Fruit fly (Drosophila melanogaster) whole organism, embryonic: ENCODE measurements around the gene Vha100-5.

Experiments
- CG10565 ChIP-seq: fragments of 200-800 bp; sonication (Bioruptor generic); optimal IDR thresholded peaks from 3 replicates; lab custom pipeline; 2016; ENCODE audit warnings: missing biosample characterization, mild to moderate bottlenecking, missing genetic modification characterization
- CG12104 ChIP-seq: fragments of 200-800 bp; sonication (Bioruptor generic); optimal IDR thresholded peaks from 3 replicates; lab custom pipeline; 2016; ENCODE audit warnings: missing biosample characterization, missing genetic modification characterization
- CG13287 ChIP-seq: fragments of 200-800 bp; sonication (Bioruptor generic); IDR thresholded peaks from 2 replicates; pipeline ENCODE4 v1.3.6; 2022; ENCODE audit warnings: missing biosample characterization, missing genetic modification characterization; ENCODE audit not compliant: partially characterized antibody
- CG16813 ChIP-seq: fragments of 200-800 bp; sonication (Bioruptor generic); IDR thresholded peaks from 3 replicates; pipeline ENCODE4 v1.3.6; 2022; ENCODE audit warnings: missing biosample characterization, missing genetic modification characterization; ENCODE audit not compliant: partially characterized antibody
- CG17359 ChIP-seq: fragments of 200-800 bp; sonication (Bioruptor generic); optimal IDR thresholded peaks from 3 replicates; lab custom pipeline; 2018; ENCODE audit warnings: missing biosample characterization, mild to moderate bottlenecking, missing genetic modification characterization, moderate library complexity
- CG17612 ChIP-seq: fragments of 200-800 bp; sonication (Bioruptor generic); IDR thresholded peaks from 2 replicates; pipeline ENCODE4 v1.3.6; 2022; ENCODE audit warnings: missing biosample characterization, missing genetic modification characterization
- CG17829 ChIP-seq: fragments of 200-800 bp; optimal IDR thresholded peaks from 2 replicates; lab custom pipeline; 2019; ENCODE audit warnings: missing biosample characterization, mild to moderate bottlenecking, missing genetic modification characterization, moderate library complexity
- CG18599 ChIP-seq: fragments of 200-800 bp; sonication (Bioruptor generic); optimal IDR thresholded peaks from 3 replicates; lab custom pipeline; 2017; ENCODE audit warnings: missing biosample characterization, missing genetic modification characterization, mild to moderate bottlenecking, moderate library complexity, missing genetic modification reagents
- CG18764 ChIP-seq: fragments of 200-800 bp; sonication (Bioruptor generic); optimal IDR thresholded peaks from 3 replicates; lab custom pipeline; 2016; ENCODE audit warnings: missing biosample characterization, missing genetic modification characterization
- CG31441 ChIP-seq: fragments of 200-800 bp; sonication (Bioruptor generic); IDR thresholded peaks from 2 replicates; pipeline ENCODE4 v1.3.6; 2022; ENCODE audit warnings: missing biosample characterization, missing genetic modification characterization
- CG4730 ChIP-seq: fragments of 200-800 bp; sonication (Bioruptor generic); IDR thresholded peaks from 2 replicates; pipeline ENCODE4 v1.3.6; 2022; ENCODE audit warnings: missing biosample characterization, missing genetic modification characterization
- CG4820 ChIP-seq: fragments of 200-800 bp; sonication (Bioruptor generic); optimal IDR thresholded peaks from 3 replicates; lab custom pipeline; 2016; ENCODE audit warnings: missing biosample characterization, missing genetic modification characterization
- CG5953 ChIP-seq: fragments of 200-800 bp; sonication (Bioruptor generic); IDR thresholded peaks from 2 replicates; pipeline ENCODE4 v1.3.6; 2022; ENCODE audit warnings: missing biosample characterization, missing genetic modification characterization
- CG9876 ChIP-seq: fragments of 200-800 bp; sonication (Bioruptor generic); optimal IDR thresholded peaks from 2 replicates; lab custom pipeline; 2016; ENCODE audit warnings: missing biosample characterization, missing genetic modification characterization
- CHES-1-like ChIP-seq: fragments of 200-800 bp; sonication (Bioruptor generic); optimal IDR thresholded peaks from 2 replicates; lab custom pipeline; 2016; ENCODE audit warnings: missing biosample characterization, missing genetic modification characterization
- E2f2 ChIP-seq: fragments of 200-800 bp; sonication (Bioruptor generic); IDR thresholded peaks from 2 replicates; pipeline ENCODE4 v1.3.6; 2022; ENCODE audit warnings: missing biosample characterization, missing genetic modification characterization
- Ets65A ChIP-seq: fragments of 200-800 bp; sonication (Bioruptor generic); peaks from one replicate; lab custom pipeline; 2016; ENCODE audit warnings: missing biosample characterization, missing genetic modification characterization
- Hr78 ChIP-seq, 2 experiments: fragments of 200-800 bp in 1 of 2; fragments of >200 bp in 1 of 2; sonication (Bioruptor generic) in 1 of 2; optimal IDR thresholded peaks; 2 replicates each; lab custom pipeline; 2017 to 2019; ENCODE audit warnings: missing biosample characterization in 2 of 2, missing genetic modification characterization in 2 of 2, mild to moderate bottlenecking in 1 of 2, moderate library complexity in 1 of 2
- MTF-1 ChIP-seq: fragments of 200-800 bp; sonication (Bioruptor generic); optimal IDR thresholded peaks from 2 replicates; lab custom pipeline; 2018; ENCODE audit warnings: missing biosample characterization, mild to moderate bottlenecking, missing genetic modification characterization, borderline replicate concordance
- Mad ChIP-seq: fragments of 200-800 bp; sonication (Bioruptor generic); optimal IDR thresholded peaks from 2 replicates; lab custom pipeline; 2016; ENCODE audit warnings: missing biosample characterization, missing genetic modification characterization
- NFAT ChIP-seq: fragments of 200-800 bp; sonication (Bioruptor generic); IDR thresholded peaks from 2 replicates; pipeline ENCODE4 v1.3.6; 2022; ENCODE audit warnings: missing biosample characterization, missing genetic modification characterization
- Oli ChIP-seq: fragments of 200-800 bp; sonication (Bioruptor generic); optimal IDR thresholded peaks from 2 replicates; lab custom pipeline; 2018; ENCODE audit warnings: missing biosample characterization, mild to moderate bottlenecking, missing genetic modification characterization, moderate library complexity
- Opbp ChIP-seq: fragments of 200-800 bp; sonication (Bioruptor generic); IDR thresholded peaks from 3 replicates; pipeline ENCODE4 v1.3.6; 2022; ENCODE audit warnings: missing biosample characterization, missing genetic modification characterization; ENCODE audit not compliant: partially characterized antibody
- Ravus ChIP-seq: fragments of 200-800 bp; sonication (Bioruptor generic); IDR thresholded peaks from 2 replicates; pipeline ENCODE4 v1.3.6; 2022; ENCODE audit warnings: missing biosample characterization, missing genetic modification characterization
- Rfx ChIP-seq: fragments of 200-800 bp; sonication (Bioruptor generic); IDR thresholded peaks from 2 replicates; pipeline ENCODE4 v1.3.6; 2022; ENCODE audit warnings: missing biosample characterization, missing genetic modification characterization
- Stat92E ChIP-seq, 3 experiments: fragments of >200 bp in 2 of 3; fragments of 200-800 bp in 1 of 3; sonication (Bioruptor generic) in 1 of 3; optimal IDR thresholded peaks; 2 replicates each; lab custom pipeline; 2017 to 2019; ENCODE audit warnings: missing biosample characterization in 3 of 3, missing genetic modification characterization in 3 of 3, mild to moderate bottlenecking in 1 of 3, moderate library complexity in 1 of 3
- Xrp1 ChIP-seq: fragments of 200-800 bp; sonication (Bioruptor generic); IDR thresholded peaks from 2 replicates; pipeline ENCODE4 v1.3.6; 2022; ENCODE audit warnings: missing biosample characterization, missing genetic modification characterization
- abd-A ChIP-seq: fragments of 200-800 bp; sonication (Bioruptor generic); optimal IDR thresholded peaks from 3 replicates; lab custom pipeline; 2019; ENCODE audit warnings: missing biosample characterization, mild to moderate bottlenecking, missing genetic modification characterization, moderate library complexity
- ap ChIP-seq: fragments of 200-800 bp; sonication (Bioruptor generic); IDR thresholded peaks from 2 replicates; pipeline ENCODE4 v1.3.6; 2022; ENCODE audit warnings: missing biosample characterization, missing genetic modification characterization
- ase ChIP-seq: fragments of 200-800 bp; sonication (Bioruptor generic); IDR thresholded peaks from 3 replicates; pipeline ENCODE4 v1.3.6; 2022; ENCODE audit warnings: missing biosample characterization, missing genetic modification characterization
- chif ChIP-seq, 2 experiments: fragments of 200-800 bp; sonication (Bioruptor generic); optimal IDR thresholded peaks; 3 replicates each; lab custom pipeline; 2016; ENCODE audit warnings: missing biosample characterization in 2 of 2, missing genetic modification characterization in 2 of 2
- corto ChIP-seq: fragments of 200-800 bp; sonication (Bioruptor generic); optimal IDR thresholded peaks from 2 replicates; lab custom pipeline; 2016; ENCODE audit warnings: missing biosample characterization, mild to moderate bottlenecking, missing genetic modification characterization, moderate library complexity
- en ChIP-seq: fragments of 200-800 bp; sonication (Bioruptor generic); optimal IDR thresholded peaks from 2 replicates; lab custom pipeline; 2016; ENCODE audit warnings: missing biosample characterization, missing genetic modification characterization
- esg ChIP-seq: fragments of 200-800 bp; sonication (Bioruptor generic); conservative IDR thresholded peaks from 2 replicates; pipeline ENCODE4 v1.3.6; 2022; ENCODE audit warnings: missing biosample characterization, missing genetic modification characterization
- fru ChIP-seq: fragments of >200 bp; optimal IDR thresholded peaks from 2 replicates; lab custom pipeline; 2017
- fu2 ChIP-seq: fragments of 200-800 bp; sonication (Bioruptor generic); optimal IDR thresholded peaks from 2 replicates; lab custom pipeline; 2016; ENCODE audit warnings: missing biosample characterization, missing genetic modification characterization
- gce ChIP-seq: fragments of 200-800 bp; sonication (Bioruptor generic); IDR thresholded peaks from 3 replicates; pipeline ENCODE4 v1.3.6; 2022; ENCODE audit warnings: missing biosample characterization, missing genetic modification characterization
- gcm ChIP-seq: fragments of 200-800 bp; sonication (Bioruptor generic); optimal IDR thresholded peaks from 2 replicates; lab custom pipeline; 2019; ENCODE audit warnings: missing biosample characterization, mild to moderate bottlenecking, missing genetic modification characterization, moderate library complexity
- gem ChIP-seq: fragments of 200-800 bp; sonication (Bioruptor generic); optimal IDR thresholded peaks from 2 replicates; lab custom pipeline; 2019; ENCODE audit warnings: missing biosample characterization, mild to moderate bottlenecking, missing genetic modification characterization, moderate library complexity
- ham ChIP-seq: fragments of 200-800 bp; sonication (Bioruptor generic); IDR thresholded peaks from 2 replicates; pipeline ENCODE4 v1.3.6; 2022; ENCODE audit warnings: missing biosample characterization, missing genetic modification characterization
- hth ChIP-seq: fragments of >200 bp; optimal IDR thresholded peaks from 2 replicates; lab custom pipeline; 2017; ENCODE audit warnings: inconsistent platforms
- kah ChIP-seq: fragments of 200-800 bp; sonication (Bioruptor generic); optimal IDR thresholded peaks from 2 replicates; lab custom pipeline; 2018; ENCODE audit warnings: missing biosample characterization, mild to moderate bottlenecking, missing genetic modification characterization
- lab ChIP-seq: fragments of 200-800 bp; sonication (Bioruptor generic); optimal IDR thresholded peaks from 3 replicates; lab custom pipeline; 2017; ENCODE audit warnings: missing biosample characterization, missing genetic modification characterization, mild to moderate bottlenecking, moderate library complexity, missing genetic modification reagents
- lbe ChIP-seq: fragments of 200-800 bp; sonication (Bioruptor generic); optimal IDR thresholded peaks from 2 replicates; lab custom pipeline; 2016; ENCODE audit warnings: missing biosample characterization, mild to moderate bottlenecking, missing genetic modification characterization
- odd ChIP-seq: fragments of 200-800 bp; sonication (Bioruptor generic); optimal IDR thresholded peaks from 2 replicates; lab custom pipeline; 2017; ENCODE audit warnings: missing biosample characterization, mild to moderate bottlenecking, missing genetic modification characterization
- salm ChIP-seq: fragments of 200-800 bp; sonication (Bioruptor generic); optimal IDR thresholded peaks from 2 replicates; lab custom pipeline; 2018; ENCODE audit warnings: missing biosample characterization, mild to moderate bottlenecking, missing genetic modification characterization
- sc ChIP-seq, 3 experiments: fragments of >200 bp in 2 of 3; fragments of 200-800 bp in 1 of 3; sonication (Bioruptor generic) in 1 of 3; optimal IDR thresholded peaks; 2 replicates in 2 of 3; 3 replicates in 1 of 3; lab custom pipeline; 2017; ENCODE audit warnings: mild to moderate bottlenecking in 1 of 3, missing biosample characterization in 1 of 3, missing genetic modification characterization in 1 of 3, missing genetic modification reagents in 1 of 3
- sima ChIP-seq: fragments of 200-800 bp; sonication (Bioruptor generic); optimal IDR thresholded peaks from 2 replicates; lab custom pipeline; 2016; ENCODE audit warnings: missing biosample characterization, missing genetic modification characterization
- sug ChIP-seq: fragments of 200-800 bp; optimal IDR thresholded peaks from 2 replicates; lab custom pipeline; 2019; ENCODE audit warnings: missing biosample characterization, mild to moderate bottlenecking, missing genetic modification characterization, moderate library complexity
- tll ChIP-seq, 2 experiments: fragments of 200-800 bp in 1 of 2; fragments of >200 bp in 1 of 2; sonication (Bioruptor generic) in 1 of 2; optimal IDR thresholded peaks; 2 replicates each; lab custom pipeline; 2017 to 2019; ENCODE audit warnings: missing biosample characterization in 2 of 2, missing genetic modification characterization in 2 of 2, mild to moderate bottlenecking in 1 of 2, moderate library complexity in 1 of 2
- trh ChIP-seq: fragments of 200-800 bp; sonication (Bioruptor generic); optimal IDR thresholded peaks from 2 replicates; lab custom pipeline; 2016; ENCODE audit warnings: missing biosample characterization, missing genetic modification characterization
- ttk ChIP-seq: fragments of 200-800 bp; sonication (Bioruptor generic); IDR thresholded peaks from 2 replicates; pipeline ENCODE4 v2.1.2; 2022; ENCODE audit warnings: missing biosample characterization, missing genetic modification characterization

Vha100-5 gene

DNA sequence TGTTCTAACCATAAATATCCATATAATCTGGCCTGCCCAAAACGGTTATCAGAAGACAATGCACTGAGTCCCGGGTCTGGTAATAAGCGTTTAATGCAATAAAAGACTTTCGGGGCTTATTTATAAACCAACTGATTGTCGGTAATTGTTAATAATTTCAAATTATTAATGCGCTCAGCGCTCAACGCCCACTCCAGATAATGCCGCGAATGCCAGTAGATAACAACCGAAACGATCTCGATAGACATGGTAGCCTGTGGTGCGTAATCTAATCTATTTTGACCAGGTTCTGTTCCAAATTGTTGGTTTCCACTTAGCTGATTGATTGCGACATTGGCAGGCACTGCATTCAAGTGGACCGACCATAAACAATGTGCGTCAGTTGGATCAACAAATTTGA, 1.8 kb downstream of the Vha100-5 start (continued):
- TF ChIP-seq Rfx (GFP tag; lab: Robert Waterston, UW) (no peak), corto (GFP tag; lab: Kevin White, UChicago) (no peak), trh (GFP tag; lab: Kevin White, UChicago) (no peak), lbe (GFP tag; lab: Kevin White, UChicago) (no peak), CG18764 (GFP tag; lab: Kevin White, UChicago) (no peak), CG5953 (GFP tag; lab: Robert Waterston, UW) (no peak), CG4820 (GFP tag; lab: Kevin White, UChicago) (no peak), ase (no peak), kah (GFP tag; lab: Kevin White, UChicago) (no peak), CG16813 (GFP tag; lab: Robert Waterston, UW) (no peak), chif (GFP tag; optimal IDR thresholded peaks at IDR 0.05; lab: Kevin White, UChicago) (no peak), CG18599 (GFP tag; lab: Kevin White, UChicago) (peak; percentile 10), esg (no peak), ap (GFP tag; lab: Robert Waterston, UW) (no peak), hth (lab: Kevin White, UChicago) (no peak), MTF-1 (GFP tag; lab: Kevin White, UChicago) (no peak), CG9876 (GFP tag; lab: Kevin White, UChicago) (no peak), Stat92E (GFP tag; optimal IDR thresholded peaks at IDR 0.05; lab: Kevin White, UChicago) (no peak), Ravus (GFP tag; lab: Robert Waterston, UW) (no peak), sima (GFP tag; lab: Kevin White, UChicago) (no peak), Oli (no peak), CG10565 (GFP tag; lab: Kevin White, UChicago) (no peak), ttk (GFP tag; lab: Robert Waterston, UW) (no peak), gcm (GFP tag; lab: Kevin White, UChicago) (no peak), fu2 (GFP tag; lab: Kevin White, UChicago) (no peak), NFAT (GFP tag; lab: Robert Waterston, UW) (no peak), Mad (GFP tag; lab: Kevin White, UChicago) (no peak), Ets65A (GFP tag; lab: Kevin White, UChicago) (peak; percentile 81), CHES-1-like (GFP tag; lab: Kevin White, UChicago) (no peak), CG17829 (no peak), ham (GFP tag; lab: Robert Waterston, UW) (no peak), gem (tag; lab: Kevin White, UChicago) (no peak), CG31441 (no peak), fru (lab: Kevin White, UChicago) (no peak), abd-A (tag; lab: Kevin White, UChicago) (no peak), Opbp (no peak), Xrp1 (no peak), CG13287 (GFP tag; lab: Robert Waterston, UW) (no peak), CG12104 (GFP tag; lab: Kevin White, UChicago) (no peak), odd (GFP tag; lab: Kevin White, UChicago) (no peak), sug (tag; lab: Kevin White, UChicago) (peak; percentile 82), E2f2 (GFP tag; lab: Robert Waterston, UW) (no peak), lab (GFP tag; lab: Kevin White, UChicago) (peak; percentile 59), sc (optimal IDR thresholded peaks at IDR 0.05; lab: Kevin White, UChicago) (no peak), sc (GFP tag; optimal IDR thresholded peaks at IDR 0.05; lab: Kevin White, UChicago) (no peak), gce (GFP tag; lab: Robert Waterston, UW) (no peak), salm (peak; percentile 57), Hr78 (GFP tag; optimal IDR thresholded peaks at IDR 0.05; lab: Kevin White, UChicago) (no peak), CG4730 (GFP tag; lab: Robert Waterston, UW) (no peak), CG17612 (GFP tag; lab: Robert Waterston, UW) (no peak), en (GFP tag; lab: Kevin White, UChicago) (no peak), tll (GFP tag; optimal IDR thresholded peaks at IDR 0.05; lab: Kevin White, UChicago) (no peak), CG17359 (tag; lab: Kevin White, UChicago) (no peak)
